Worm (Caenorhabditis elegans): Measurements from ENCODE around the gene C03A7.13.

- TF ChIP-seq dao-5 (tag; optimal IDR thresholded peaks at IDR 0.05) (no peak), him-1 (tag; optimal IDR thresholded peaks at IDR 0.05) (no peak), W03F9.2 (tag; optimal IDR thresholded peaks at IDR 0.05) (no peak)
These were observed 47.6 kb upstream of the C03A7.13 start, which contains the start of gene B0238.15 for ce11 chrV:5239903-5240302.
